Worm (Caenorhabditis elegans) whole organism, mixed stage, embryonic: ENCODE data around the gene K08B5.2.

Source experiments
- nhr-2 ChIP-seq: fragments of 150-350 bp; optimal IDR thresholded peaks from 2 replicates; lab custom pipeline; 2014; ENCODE audit warnings: missing biosample characterization, missing genetic modification characterization
- nhr-237 ChIP-seq: fragments of 150-350 bp; optimal IDR thresholded peaks from 2 replicates; lab custom pipeline; 2014; ENCODE audit warnings: missing biosample characterization, missing genetic modification characterization
- nhr-28 ChIP-seq: fragments of 150-350 bp; optimal IDR thresholded peaks from 2 replicates; lab custom pipeline; 2014; ENCODE audit warnings: missing biosample characterization, missing genetic modification characterization

DNA sequence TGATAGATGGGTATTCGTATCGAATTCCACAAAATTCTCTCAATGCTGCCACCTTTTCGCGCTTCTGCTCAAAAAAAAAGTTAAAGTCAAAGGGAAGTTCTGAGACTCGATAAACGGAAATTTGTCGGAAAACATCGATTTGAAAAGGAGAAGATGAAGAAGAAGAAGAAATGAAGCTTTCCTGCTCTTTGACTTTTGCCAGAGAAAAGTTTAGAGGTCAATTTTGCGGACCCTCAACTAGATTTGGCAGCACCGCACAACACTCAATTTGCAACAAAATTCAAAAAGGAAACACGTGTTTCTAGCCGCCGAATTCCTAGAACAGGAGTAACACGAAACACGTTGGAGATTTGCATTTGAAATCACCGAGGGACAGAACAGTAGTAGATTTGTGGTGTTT, 34.4 kb upstream of the K08B5.2 start:
- TF ChIP-seq nhr-237 (tag; lab: Kevin White, UChicago) (no peak), nhr-2 (tag; lab: Kevin White, UChicago) (no peak), nhr-28 (no peak)
